Worm (Caenorhabditis elegans) whole organism, mixed stage, embryonic: ENCODE data around the gene swt-6.

ENCODE experiments used
- M03D4.4 ChIP-seq: sonication (generic microtip); optimal IDR thresholded peaks from 2 replicates; lab custom pipeline; 2017; ENCODE audit warnings: mild to moderate bottlenecking, missing genetic modification characterization, missing compliant biosample characterization
- bed-3 ChIP-seq: fragments of 200-800 bp; sonication (Bioruptor generic); optimal IDR thresholded peaks from 3 replicates; lab custom pipeline; 2018; ENCODE audit warnings: mild to moderate bottlenecking, missing genetic modification characterization, moderate library complexity, missing compliant biosample characterization
- blmp-1 ChIP-seq: fragments of 150-350 bp; optimal IDR thresholded peaks from 2 replicates; lab custom pipeline; 2014; ENCODE audit warnings: missing biosample characterization, missing genetic modification characterization
- ceh-39 ChIP-seq: fragments of 150-350 bp; optimal IDR thresholded peaks from 2 replicates; lab custom pipeline; 2014; ENCODE audit warnings: missing biosample characterization, missing genetic modification characterization
- ceh-43 ChIP-seq: fragments of 200-800 bp; sonication (Bioruptor generic); optimal IDR thresholded peaks from 2 replicates; lab custom pipeline; 2018; ENCODE audit warnings: mild to moderate bottlenecking, missing genetic modification characterization, moderate library complexity, missing compliant biosample characterization
- ceh-83 ChIP-seq: fragments of 200-800 bp; sonication (Bioruptor generic); optimal IDR thresholded peaks from 2 replicates; lab custom pipeline; 2018; ENCODE audit warnings: mild to moderate bottlenecking, missing genetic modification characterization, missing compliant biosample characterization
- ces-1 ChIP-seq: fragments of 150-350 bp; optimal IDR thresholded peaks from 2 replicates; lab custom pipeline; 2014; ENCODE audit warnings: missing biosample characterization, missing genetic modification reagents, missing genetic modification characterization
- drap-1 ChIP-seq: fragments of 200-800 bp; sonication (Bioruptor generic); optimal IDR thresholded peaks from 3 replicates; lab custom pipeline; 2018; ENCODE audit warnings: mild to moderate bottlenecking, missing genetic modification characterization, missing compliant biosample characterization
- elt-1 ChIP-seq: sonication (generic microtip); optimal IDR thresholded peaks from 2 replicates; lab custom pipeline; 2017; ENCODE audit warnings: missing genetic modification characterization, mild to moderate bottlenecking, missing compliant biosample characterization, antibody characterized with exemption, moderate library complexity, borderline replicate concordance; ENCODE audit not compliant: insufficient read depth
- elt-3 ChIP-seq: fragments of 150-350 bp; optimal IDR thresholded peaks from 2 replicates; lab custom pipeline; 2014; ENCODE audit warnings: missing biosample characterization, missing genetic modification characterization
- flh-1 ChIP-seq: fragments of 200-800 bp; sonication (Bioruptor generic); optimal IDR thresholded peaks from 2 replicates; lab custom pipeline; 2018; ENCODE audit warnings: mild to moderate bottlenecking, missing genetic modification characterization, moderate library complexity, missing compliant biosample characterization
- ham-2 ChIP-seq: fragments of 200-800 bp; sonication (Bioruptor generic); optimal IDR thresholded peaks from 2 replicates; lab custom pipeline; 2018; ENCODE audit warnings: mild to moderate bottlenecking, missing genetic modification characterization, missing compliant biosample characterization
- hlh-1 ChIP-seq: fragments of 150-350 bp; optimal IDR thresholded peaks from 2 replicates; lab custom pipeline; 2014; ENCODE audit warnings: missing biosample characterization, missing genetic modification reagents, missing genetic modification characterization
- lin-13 ChIP-seq: fragments of 150-350 bp; optimal IDR thresholded peaks from 2 replicates; lab custom pipeline; 2014; ENCODE audit warnings: missing biosample characterization, missing genetic modification characterization
- lsy-2 ChIP-seq: fragments of 150-350 bp; optimal IDR thresholded peaks from 2 replicates; lab custom pipeline; 2014; ENCODE audit warnings: missing biosample characterization, missing genetic modification characterization
- mab-5 ChIP-seq: fragments of 150-350 bp; optimal IDR thresholded peaks from 2 replicates; lab custom pipeline; 2014; ENCODE audit warnings: missing biosample characterization, missing genetic modification characterization
- mep-1 ChIP-seq: fragments of 150-350 bp; optimal IDR thresholded peaks from 2 replicates; lab custom pipeline; 2017; ENCODE audit warnings: missing biosample characterization, missing genetic modification reagents, missing genetic modification characterization, inconsistent platforms
- mls-2 ChIP-seq: sonication (generic microtip); optimal IDR thresholded peaks from 2 replicates; lab custom pipeline; 2016; ENCODE audit warnings: mild to moderate bottlenecking, missing genetic modification characterization, moderate library complexity, missing compliant biosample characterization
- nhr-12 ChIP-seq: fragments of 150-350 bp; optimal IDR thresholded peaks from 2 replicates; lab custom pipeline; 2014; ENCODE audit warnings: missing biosample characterization, missing genetic modification characterization
- nhr-2 ChIP-seq: fragments of 150-350 bp; optimal IDR thresholded peaks from 2 replicates; lab custom pipeline; 2014; ENCODE audit warnings: missing biosample characterization, missing genetic modification characterization
- nhr-237 ChIP-seq: fragments of 150-350 bp; optimal IDR thresholded peaks from 2 replicates; lab custom pipeline; 2014; ENCODE audit warnings: missing biosample characterization, missing genetic modification characterization
- nhr-28 ChIP-seq: fragments of 150-350 bp; optimal IDR thresholded peaks from 2 replicates; lab custom pipeline; 2014; ENCODE audit warnings: missing biosample characterization, missing genetic modification characterization
- nhr-76 ChIP-seq: sonication (generic microtip); optimal IDR thresholded peaks from 2 replicates; lab custom pipeline; 2017; ENCODE audit warnings: missing biosample characterization, missing genetic modification characterization
- pha-4 ChIP-seq: fragments of 150-350 bp; optimal IDR thresholded peaks from 2 replicates; lab custom pipeline; 2018; ENCODE audit warnings: missing biosample characterization, missing genetic modification reagents, missing genetic modification characterization
- sem-2 ChIP-seq: fragments of 200-800 bp; sonication (Bioruptor generic); optimal IDR thresholded peaks from 2 replicates; lab custom pipeline; 2018; ENCODE audit warnings: mild to moderate bottlenecking, missing genetic modification characterization, missing compliant biosample characterization
- snpc-4 ChIP-seq: fragments of 150-350 bp; optimal IDR thresholded peaks from 2 replicates; lab custom pipeline; 2014; ENCODE audit warnings: missing biosample characterization, missing genetic modification characterization
- tbx-8 ChIP-seq: fragments of 200-800 bp; sonication (Bioruptor generic); optimal IDR thresholded peaks from 2 replicates; lab custom pipeline; 2018; ENCODE audit warnings: mild to moderate bottlenecking, missing genetic modification characterization, moderate library complexity, missing compliant biosample characterization
- unc-120 ChIP-seq: sonication (generic microtip); optimal IDR thresholded peaks from 2 replicates; lab custom pipeline; 2017; ENCODE audit warnings: missing genetic modification characterization, missing compliant biosample characterization; ENCODE audit not compliant: poor library complexity, severe bottlenecking
- unc-39 ChIP-seq: fragments of 150-350 bp; optimal IDR thresholded peaks from 2 replicates; lab custom pipeline; 2014; ENCODE audit warnings: missing biosample characterization, missing genetic modification characterization
- unc-62 ChIP-seq: fragments of 150-350 bp; optimal IDR thresholded peaks from 2 replicates; lab custom pipeline; 2014; ENCODE audit warnings: missing biosample characterization, missing genetic modification reagents, missing genetic modification characterization
- zip-8 ChIP-seq: fragments of 150-350 bp; optimal IDR thresholded peaks from 2 replicates; lab custom pipeline; 2014; ENCODE audit warnings: missing biosample characterization, missing genetic modification characterization
- ztf-11 ChIP-seq: fragments of 150-350 bp; optimal IDR thresholded peaks from 2 replicates; lab custom pipeline; 2014; ENCODE audit warnings: missing biosample characterization, missing genetic modification characterization

swt-6 gene

DNA sequence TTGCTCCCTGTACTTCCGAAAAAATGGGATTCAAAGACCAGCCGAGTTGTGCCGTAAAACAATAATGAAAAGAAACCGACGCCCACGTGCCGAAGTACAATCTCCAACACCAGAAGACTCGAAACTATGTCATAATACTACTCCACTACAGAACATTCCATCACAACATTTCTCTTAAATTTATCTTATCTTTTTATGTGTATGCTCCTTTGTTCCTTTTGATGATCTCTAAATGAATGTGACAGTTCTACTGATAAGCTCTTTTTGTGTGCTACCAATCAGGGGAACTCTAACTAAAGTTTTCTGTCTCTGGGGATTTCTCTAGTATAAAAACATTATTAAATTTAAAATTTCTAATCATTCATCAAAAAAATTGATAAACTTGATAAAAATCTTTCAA, 32.7 kb downstream of the swt-6 start:
- TF ChIP-seq snpc-4 (tag; lab: Kevin White, UChicago) (no peak), nhr-12 (tag; lab: Kevin White, UChicago) (no peak), unc-120 (tag; lab: Kevin White, UChicago) (no peak), tbx-8 (no peak), zip-8 (tag; lab: Kevin White, UChicago) (no peak), nhr-2 (tag; lab: Kevin White, UChicago) (no peak), blmp-1 (tag; lab: Kevin White, UChicago) (no peak), mab-5 (tag; lab: Kevin White, UChicago) (no peak), nhr-76 (tag; lab: Kevin White, UChicago) (no peak)
- TF ChIP-seq, all 35 proteins: peak for 0

DNA sequence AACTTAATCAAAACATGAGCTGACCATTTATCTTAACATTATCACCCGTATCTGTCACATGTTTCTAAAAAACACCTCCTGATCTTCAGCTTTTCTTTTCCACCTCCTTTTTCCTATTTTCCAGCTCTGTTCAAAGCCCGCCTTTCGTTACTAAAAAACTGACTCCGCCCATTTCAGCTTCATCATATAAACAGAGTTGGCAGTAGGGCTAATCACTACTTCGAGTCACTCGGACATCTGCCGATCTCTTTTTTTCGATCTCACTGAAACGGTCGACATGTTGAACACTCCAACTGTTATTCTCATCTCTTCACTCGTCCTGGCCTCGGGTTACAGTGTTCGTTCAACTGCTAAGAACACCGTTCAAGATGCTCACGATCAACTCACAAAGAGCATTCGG, 38.3 kb downstream of the swt-6 start, which contains the start of gene droe-4:
droe-4 (plus strand) TSS at position 172 of the 400 bp plus-strand sequence.
- TF ChIP-seq mab-5 (tag; lab: Kevin White, UChicago) = no peak
- TF ChIP-seq snpc-4 (tag; lab: Kevin White, UChicago) = no peak
- TF ChIP-seq nhr-28 (tag; lab: Kevin White, UChicago) = no peak
- no peak for TF ChIP-seq bed-3 (GFP tag; lab: Kevin White, UChicago)
- no peak for TF ChIP-seq M03D4.4
- no peak for TF ChIP-seq elt-1
- TF ChIP-seq unc-39 (tag; lab: Kevin White, UChicago) = no peak
- TF ChIP-seq mls-2 (tag; lab: Kevin White, UChicago) = no peak
- no peak for TF ChIP-seq flh-1
- no peak for TF ChIP-seq nhr-2 (tag; lab: Kevin White, UChicago)
- no peak for TF ChIP-seq elt-3
- TF ChIP-seq pha-4 (tag; lab: Kevin White, UChicago) = no peak
- TF ChIP-seq hlh-1 = no peak
- TF ChIP-seq mep-1 (tag; lab: Kevin White, UChicago) = no peak
- TF ChIP-seq ceh-43 (GFP tag; lab: Kevin White, UChicago) = no peak
- TF ChIP-seq blmp-1 (tag; lab: Kevin White, UChicago) = no peak
- no peak for TF ChIP-seq nhr-12 (tag; lab: Kevin White, UChicago)
- no peak for TF ChIP-seq nhr-76 (tag; lab: Kevin White, UChicago)
- no peak for TF ChIP-seq ceh-83 (GFP tag; lab: Kevin White, UChicago)
- no peak for TF ChIP-seq lin-13 (tag; lab: Kevin White, UChicago)
- TF ChIP-seq, all 35 proteins: peak for 0

ce11 chrV:13993478-13993877, 39.3 kb downstream of the swt-6 start:
- TF ChIP-seq mab-5 (tag; lab: Kevin White, UChicago) = no peak
- TF ChIP-seq mep-1 (tag; lab: Kevin White, UChicago) = no peak
- no peak for TF ChIP-seq ceh-39 (tag; lab: Kevin White, UChicago)
- TF ChIP-seq unc-62 (GFP tag; lab: Kevin White, UChicago) = no peak
- no peak for TF ChIP-seq bed-3 (GFP tag; lab: Kevin White, UChicago)
- TF ChIP-seq unc-39 (tag; lab: Kevin White, UChicago) = no peak
- TF ChIP-seq lsy-2 (tag; lab: Kevin White, UChicago) = no peak
- no peak for TF ChIP-seq unc-120 (tag; lab: Kevin White, UChicago)
- TF ChIP-seq ceh-83 (GFP tag; lab: Kevin White, UChicago) = no peak
- no peak for TF ChIP-seq nhr-28 (tag; lab: Kevin White, UChicago)
- TF ChIP-seq hlh-1 = no peak
- no peak for TF ChIP-seq nhr-12 (tag; lab: Kevin White, UChicago)
- TF ChIP-seq lin-13 (tag; lab: Kevin White, UChicago) = no peak
- TF ChIP-seq zip-8 (tag; lab: Kevin White, UChicago) = no peak
- TF ChIP-seq M03D4.4 = no peak
- no peak for TF ChIP-seq ces-1 (GFP tag; lab: Kevin White, UChicago)
- no peak for TF ChIP-seq mls-2 (tag; lab: Kevin White, UChicago)
- no peak for TF ChIP-seq sem-2 (GFP tag; lab: Kevin White, UChicago)

ce11 chrV:14001929-14002328, 47.8 kb downstream of the swt-6 start:
- no peak for TF ChIP-seq snpc-4 (tag; lab: Kevin White, UChicago)
- TF ChIP-seq nhr-2 (tag; lab: Kevin White, UChicago) = no peak
- TF ChIP-seq ces-1 (GFP tag; lab: Kevin White, UChicago) = no peak
- TF ChIP-seq nhr-28 (tag; lab: Kevin White, UChicago) = no peak
- TF ChIP-seq ztf-11 (tag; lab: Kevin White, UChicago) = no peak
- TF ChIP-seq nhr-12 (tag; lab: Kevin White, UChicago) = no peak
- no peak for TF ChIP-seq zip-8 (tag; lab: Kevin White, UChicago)

DNA sequence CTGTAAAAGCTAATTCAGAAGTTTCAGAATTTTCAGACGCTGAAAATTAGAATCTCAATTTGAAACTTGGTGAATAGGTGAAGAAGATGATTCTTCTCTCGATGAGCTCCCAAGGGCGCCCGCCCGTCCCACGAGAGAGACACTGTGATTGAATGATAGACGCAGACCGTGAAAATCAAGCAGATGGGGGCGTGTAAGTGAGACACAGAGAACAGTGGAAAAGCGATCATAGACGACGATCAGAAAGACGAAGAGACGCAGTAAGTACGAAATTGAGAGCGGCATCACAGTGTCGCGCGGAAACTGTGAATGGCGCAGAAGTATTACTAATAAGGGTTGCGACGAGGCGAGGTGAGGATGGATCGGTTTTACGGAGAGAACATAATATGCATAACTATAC, 48.2 kb downstream of the swt-6 start:
- TF ChIP-seq nhr-28 (tag; lab: Kevin White, UChicago) = no peak
- no peak for TF ChIP-seq lsy-2 (tag; lab: Kevin White, UChicago)
- no peak for TF ChIP-seq snpc-4 (tag; lab: Kevin White, UChicago)
- TF ChIP-seq bed-3 (GFP tag; lab: Kevin White, UChicago) = no peak
- TF ChIP-seq ham-2 = peak; percentile 44
- TF ChIP-seq mls-2 (tag; lab: Kevin White, UChicago) = no peak
- no peak for TF ChIP-seq elt-3
- no peak for TF ChIP-seq drap-1
- TF ChIP-seq tbx-8 = no peak
- TF ChIP-seq nhr-237 (tag; lab: Kevin White, UChicago) = no peak
- peak; percentile 21 for TF ChIP-seq pha-4 (tag; lab: Kevin White, UChicago)
- TF ChIP-seq M03D4.4 = no peak
- TF ChIP-seq flh-1 = no peak
- no peak for TF ChIP-seq nhr-12 (tag; lab: Kevin White, UChicago)
- TF ChIP-seq nhr-2 (tag; lab: Kevin White, UChicago) = no peak
